In the genomic region with DNA sequence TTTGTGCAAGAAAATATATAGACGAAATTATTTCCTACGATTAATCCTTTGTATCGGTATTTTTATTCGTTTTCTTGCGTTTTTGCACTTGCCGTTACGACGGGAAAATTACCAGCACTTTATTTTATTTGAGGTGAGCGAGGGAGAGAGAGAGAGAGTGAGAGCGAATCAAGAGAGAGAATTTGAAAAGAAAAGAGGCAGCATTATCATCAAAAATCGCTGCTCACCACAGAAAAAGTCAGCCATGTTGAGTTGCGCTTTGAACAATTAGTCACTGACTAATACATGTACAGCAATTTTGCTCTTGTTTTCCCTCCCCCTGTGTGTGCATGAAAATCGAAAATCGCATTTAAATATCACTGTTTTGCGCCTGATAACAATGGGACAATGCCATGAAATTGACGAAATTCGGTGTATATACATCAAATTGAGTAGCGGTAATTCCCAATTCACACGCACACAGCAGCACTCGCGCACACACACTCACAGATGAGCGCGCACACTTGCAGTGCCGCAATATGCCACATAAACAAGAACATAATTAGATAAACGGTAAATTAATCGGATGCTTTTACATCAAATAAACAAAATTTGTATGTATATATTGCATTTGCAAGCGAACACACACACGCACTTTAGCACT, we compare ENCODE assay signal across 5 fruit fly cellular contexts.
TF ChIP-seq lines count a peak whose summit lies in the region.

No protein-coding gene starts in this region.

- TF ChIP-seq CTCF in whole organism, embryonic (GFP tag; optimal IDR thresholded peaks at IDR 0.05; lab: Kevin White, UChicago): no peak

TF ChIP-seq in whole organism, adult, 20 proteins besides CTCF, POLR2A, EP300 and RAD21:
- peak; percentile 96 for TF ChIP-seq kay (GFP tag; lab: Kevin White, UChicago; ENCODE audit: borderline replicate concordance)
- no peak for TF ChIP-seq CG7101 (tag; optimal IDR thresholded peaks at IDR 0.05; lab: Kevin White, UChicago)
- no peak for TF ChIP-seq cic (GFP tag; optimal IDR thresholded peaks at IDR 0.05; lab: Kevin White, UChicago)
- no peak for TF ChIP-seq Clk (GFP tag; optimal IDR thresholded peaks at IDR 0.05; lab: Kevin White, UChicago)
- TF ChIP-seq CG11617 (GFP tag; optimal IDR thresholded peaks at IDR 0.05; lab: Kevin White, UChicago): peak; percentile 38
- TF ChIP-seq CG1620 (GFP tag; optimal IDR thresholded peaks at IDR 0.05; lab: Kevin White, UChicago): no peak
- peak; percentile 74 for TF ChIP-seq pad (GFP tag; optimal IDR thresholded peaks at IDR 0.05; lab: Kevin White, UChicago)
- peak; percentile 29 for TF ChIP-seq ovo (GFP tag; optimal IDR thresholded peaks at IDR 0.05; lab: Kevin White, UChicago)
- TF ChIP-seq Crg-1 (GFP tag; optimal IDR thresholded peaks at IDR 0.05; lab: Kevin White, UChicago): no peak
- peak; percentile 80 for TF ChIP-seq tj (GFP tag; optimal IDR thresholded peaks at IDR 0.05; lab: Kevin White, UChicago)
- TF ChIP-seq Mnt (GFP tag; optimal IDR thresholded peaks at IDR 0.05; lab: Kevin White, UChicago): peak; percentile 43

TF ChIP-seq in whole organism, embryonic, 481 proteins besides CTCF, POLR2A, EP300 and RAD21 (continues in another document):
- peak; percentile 50 for TF ChIP-seq sens (GFP tag; lab: Kevin White, UChicago)
- peak; percentile 17 for TF ChIP-seq CG15479 (GFP tag; optimal IDR thresholded peaks at IDR 0.05; lab: Kevin White, UChicago)
- TF ChIP-seq CG14667 (GFP tag; IDR thresholded peaks at IDR 0.05; lab: Robert Waterston, UW): no peak
- peak; percentile 49 for TF ChIP-seq CG34376 (GFP tag; optimal IDR thresholded peaks at IDR 0.05; lab: Kevin White, UChicago)
- no peak for TF ChIP-seq CG1792 (GFP tag; optimal IDR thresholded peaks at IDR 0.05; lab: Kevin White, UChicago)
- no peak for TF ChIP-seq CG1832 (GFP tag; optimal IDR thresholded peaks at IDR 0.05; lab: Kevin White, UChicago)
- TF ChIP-seq CG17612 (GFP tag; IDR thresholded peaks at IDR 0.05; lab: Robert Waterston, UW): no peak
- peak; percentile 75 for TF ChIP-seq nerfin-1 (tag; optimal IDR thresholded peaks at IDR 0.05; lab: Kevin White, UChicago)
- TF ChIP-seq crol (GFP tag; IDR thresholded peaks at IDR 0.05; lab: Robert Waterston, UW): 0 out of 2 replicates have a peak, but pooled peaks have one; percentile 9
- no peak for TF ChIP-seq CG8089 (GFP tag; optimal IDR thresholded peaks at IDR 0.05; lab: Kevin White, UChicago)
- TF ChIP-seq Rx (GFP tag; IDR thresholded peaks at IDR 0.05; lab: Robert Waterston, UW): no peak
- TF ChIP-seq CG10543 (GFP tag; optimal IDR thresholded peaks at IDR 0.05; lab: Kevin White, UChicago): no peak
- TF ChIP-seq Med (GFP tag; lab: Kevin White, UChicago): no peak
- peak; percentile 21 for TF ChIP-seq CG7745 (tag; optimal IDR thresholded peaks at IDR 0.05; lab: Kevin White, UChicago)
- TF ChIP-seq Dfd (GFP tag; optimal IDR thresholded peaks at IDR 0.05; lab: Kevin White, UChicago): no peak
- peak; percentile 57 for TF ChIP-seq nom (GFP tag; optimal IDR thresholded peaks at IDR 0.05; lab: Kevin White, UChicago)
- TF ChIP-seq Eip74EF (GFP tag; optimal IDR thresholded peaks at IDR 0.05; lab: Kevin White, UChicago): no peak
- no peak for TF ChIP-seq dpn (GFP tag; optimal IDR thresholded peaks at IDR 0.05; lab: Kevin White, UChicago)
- TF ChIP-seq CG7357 (GFP tag; IDR thresholded peaks at IDR 0.05; lab: Robert Waterston, UW): no peak

TF ChIP-seq in whole organism, prepupa, 60 proteins besides CTCF, POLR2A, EP300 and RAD21:
- TF ChIP-seq CG6163 (GFP tag; IDR thresholded peaks at IDR 0.05; lab: Robert Waterston, UW) (no peak), Sox14 (GFP tag; optimal IDR thresholded peaks at IDR 0.05; lab: Kevin White, UChicago) (no peak), fd85E (GFP tag; optimal IDR thresholded peaks at IDR 0.05; lab: Kevin White, UChicago) (peak; percentile 15), svp (GFP tag; lab: Kevin White, UChicago) (no peak), acj6 (GFP tag; optimal IDR thresholded peaks at IDR 0.05; lab: Kevin White, UChicago) (no peak), CG6792 (GFP tag; optimal IDR thresholded peaks at IDR 0.05; lab: Kevin White, UChicago) (no peak), Sox102F (GFP tag; optimal IDR thresholded peaks at IDR 0.05; lab: Kevin White, UChicago) (no peak), spab (GFP tag; optimal IDR thresholded peaks at IDR 0.05; lab: Kevin White, UChicago) (no peak), CG15336 (GFP tag; IDR thresholded peaks at IDR 0.05; lab: Robert Waterston, UW) (no peak), CG3032 (tag; optimal IDR thresholded peaks at IDR 0.05; lab: Kevin White, UChicago) (no peak), CG6808 (GFP tag; optimal IDR thresholded peaks at IDR 0.05; lab: Kevin White, UChicago) (peak; percentile 22), Eip93F (GFP tag; optimal IDR thresholded peaks at IDR 0.05; lab: Kevin White, UChicago) (peak; percentile 22), Eip78C (GFP tag; lab: Kevin White, UChicago) (peak; percentile 47), ss (GFP tag; optimal IDR thresholded peaks at IDR 0.05; lab: Kevin White, UChicago) (peak; percentile 24 to 30), CG11762 (GFP tag; optimal IDR thresholded peaks at IDR 0.05; lab: Kevin White, UChicago; ENCODE audit: insufficient read depth) (no peak)

TF ChIP-seq in whole organism, pupa, 21 proteins besides CTCF, POLR2A, EP300 and RAD21:
- no peak for TF ChIP-seq CG8159 (tag; optimal IDR thresholded peaks at IDR 0.05; lab: Kevin White, UChicago)
- 0 out of 3 replicates have a peak, but pooled peaks have one; percentile 13 for TF ChIP-seq CG4496 (GFP tag; IDR thresholded peaks at IDR 0.05; lab: Robert Waterston, UW)
- peak; percentile 48; the same call in 1 of the 2 replicates for TF ChIP-seq Ets98B (GFP tag; IDR thresholded peaks at IDR 0.05; lab: Robert Waterston, UW)
- no peak for TF ChIP-seq CG14655 (GFP tag; optimal IDR thresholded peaks at IDR 0.05; lab: Kevin White, UChicago)
- TF ChIP-seq Pif1A (GFP tag; optimal IDR thresholded peaks at IDR 0.05; lab: Kevin White, UChicago): no peak
- no peak for TF ChIP-seq rn (GFP tag; IDR thresholded peaks at IDR 0.05; lab: Robert Waterston, UW)
- TF ChIP-seq CG12605 (GFP tag; IDR thresholded peaks at IDR 0.05; lab: Robert Waterston, UW): peak; percentile 58; the same call in 1 of the 2 replicates
- TF ChIP-seq fd96Ca (GFP tag; IDR thresholded peaks at IDR 0.05; lab: Robert Waterston, UW): no peak
- TF ChIP-seq CG10348 (GFP tag; IDR thresholded peaks at IDR 0.05; lab: Robert Waterston, UW): no peak
- TF ChIP-seq D1 (tag; optimal IDR thresholded peaks at IDR 0.05; lab: Kevin White, UChicago): no peak
- no peak for TF ChIP-seq CG13204 (GFP tag; optimal IDR thresholded peaks at IDR 0.05; lab: Kevin White, UChicago)
- TF ChIP-seq CG17806 (tag; optimal IDR thresholded peaks at IDR 0.05; lab: Kevin White, UChicago): no peak
- no peak for TF ChIP-seq EcR (GFP tag; optimal IDR thresholded peaks at IDR 0.05; lab: Kevin White, UChicago)
- no peak for TF ChIP-seq Pif1B (GFP tag; optimal IDR thresholded peaks at IDR 0.05; lab: Kevin White, UChicago)
- no peak for TF ChIP-seq CG15710 (tag; optimal IDR thresholded peaks at IDR 0.05; lab: Kevin White, UChicago)
- TF ChIP-seq CG34367 (tag; optimal IDR thresholded peaks at IDR 0.05; lab: Kevin White, UChicago): no peak
- no peak for TF ChIP-seq CG9948 (tag; optimal IDR thresholded peaks at IDR 0.05; lab: Kevin White, UChicago)
- no peak for TF ChIP-seq CG8301 (tag; optimal IDR thresholded peaks at IDR 0.05; lab: Kevin White, UChicago)
- no peak for TF ChIP-seq Snoo (tag; optimal IDR thresholded peaks at IDR 0.05; lab: Kevin White, UChicago)
- TF ChIP-seq CG32121 (GFP tag; IDR thresholded peaks at IDR 0.05; lab: Robert Waterston, UW): no peak
- TF ChIP-seq gl (tag; optimal IDR thresholded peaks at IDR 0.05; lab: Kevin White, UChicago): peak; percentile 1

TF ChIP-seq in whole organism, wandering third instar larva, 38 proteins besides CTCF, POLR2A, EP300 and RAD21 (continues in another document):
- TF ChIP-seq dmrt93B (GFP tag; optimal IDR thresholded peaks at IDR 0.05; lab: Kevin White, UChicago) (no peak), br (GFP tag; optimal IDR thresholded peaks at IDR 0.05; lab: Kevin White, UChicago) (no peak), Hnf4 (GFP tag; optimal IDR thresholded peaks at IDR 0.05; lab: Kevin White, UChicago) (peak; percentile 23), usp (GFP tag; optimal IDR thresholded peaks at IDR 0.05; lab: Kevin White, UChicago) (no peak), fru (GFP tag; optimal IDR thresholded peaks at IDR 0.05; lab: Kevin White, UChicago) (no peak), foxo (GFP tag; optimal IDR thresholded peaks at IDR 0.05; lab: Kevin White, UChicago) (peak in 1 of 2 experiments; percentile 3), woc (GFP tag; optimal IDR thresholded peaks at IDR 0.05; lab: Kevin White, UChicago) (peak; percentile 47), HLH106 (tag; optimal IDR thresholded peaks at IDR 0.05; lab: Kevin White, UChicago) (no peak), CG9705 (GFP tag; optimal IDR thresholded peaks at IDR 0.05; lab: Kevin White, UChicago) (no peak), Myc (optimal IDR thresholded peaks at IDR 0.05; lab: Kevin White, UChicago) (no peak), Vsx2 (GFP tag; optimal IDR thresholded peaks at IDR 0.05; lab: Kevin White, UChicago; ENCODE audit: partially characterized antibody) (peak; percentile 63), CG32264 (GFP tag; optimal IDR thresholded peaks at IDR 0.05; lab: Kevin White, UChicago) (no peak), rgr (GFP tag; optimal IDR thresholded peaks at IDR 0.05; lab: Kevin White, UChicago) (no peak), psq (GFP tag; optimal IDR thresholded peaks at IDR 0.05; lab: Kevin White, UChicago) (no peak), Abd-B (GFP tag; optimal IDR thresholded peaks at IDR 0.05; lab: Kevin White, UChicago) (no peak), Sp1 (GFP tag; optimal IDR thresholded peaks at IDR 0.05; lab: Kevin White, UChicago) (no peak), lola (GFP tag; optimal IDR thresholded peaks at IDR 0.05; lab: Kevin White, UChicago) (no peak), GATAd (GFP tag; optimal IDR thresholded peaks at IDR 0.05; lab: Kevin White, UChicago) (no peak), Rel (GFP tag; optimal IDR thresholded peaks at IDR 0.05; lab: Kevin White, UChicago) (no peak), Rel (tag; optimal IDR thresholded peaks at IDR 0.05; lab: Kevin White, UChicago) (peak; percentile 95), Jra (GFP tag; optimal IDR thresholded peaks at IDR 0.05; lab: Kevin White, UChicago) (peak; percentile 27), dsf (GFP tag; optimal IDR thresholded peaks at IDR 0.05; lab: Kevin White, UChicago; ENCODE audit: borderline replicate concordance) (no peak), ey (GFP tag; optimal IDR thresholded peaks at IDR 0.05; lab: Kevin White, UChicago) (no peak), h (GFP tag; optimal IDR thresholded peaks at IDR 0.05; lab: Kevin White, UChicago) (peak; percentile 8), sv (GFP tag; optimal IDR thresholded peaks at IDR 0.05; lab: Kevin White, UChicago) (no peak), Hr78 (GFP tag; optimal IDR thresholded peaks at IDR 0.05; lab: Kevin White, UChicago) (no peak), jim (GFP tag; optimal IDR thresholded peaks at IDR 0.05; lab: Kevin White, UChicago) (no peak), Mio (GFP tag; optimal IDR thresholded peaks at IDR 0.05; lab: Kevin White, UChicago) (no peak), brk (GFP tag; optimal IDR thresholded peaks at IDR 0.05; lab: Kevin White, UChicago) (peak; percentile 46)
